Fruit fly (Drosophila melanogaster): ENCODE data around the gene CG11109.

dm6 chr3L:22851172-22852128 is 20.6 kb upstream of the CG11109 start:
- TF ChIP-seq Sin3A (optimal IDR thresholded peaks at IDR 0.05) (no peak), psq (optimal IDR thresholded peaks at IDR 0.05) (no peak), h (optimal IDR thresholded peaks at IDR 0.05) (no peak), insv (optimal IDR thresholded peaks at IDR 0.05) (no peak)
